Fruit fly (Drosophila melanogaster) whole organism, pupa: ENCODE data around the gene CG31917.

Experiments used
- CG10348 ChIP-seq: fragments of 200-800 bp; sonication (Bioruptor generic); IDR thresholded peaks from 2 replicates; pipeline ENCODE4 v1.3.6; 2022; ENCODE audit warnings: missing biosample characterization, missing genetic modification characterization
- CG12605 ChIP-seq: fragments of 200-800 bp; sonication (Bioruptor generic); IDR thresholded peaks from 2 replicates; pipeline ENCODE4 v1.3.6; 2022; ENCODE audit warnings: missing biosample characterization, missing genetic modification characterization
- CG13204 ChIP-seq: fragments of 200-800 bp; sonication (Bioruptor generic); optimal IDR thresholded peaks from 2 replicates; lab custom pipeline; 2018; ENCODE audit warnings: missing biosample characterization, mild to moderate bottlenecking, missing genetic modification characterization, moderate library complexity
- CG14655 ChIP-seq: fragments of 200-800 bp; sonication (Bioruptor generic); optimal IDR thresholded peaks from 3 replicates; lab custom pipeline; 2017; ENCODE audit warnings: mild to moderate bottlenecking, missing biosample characterization, missing genetic modification reagents, missing genetic modification characterization
- CG15710 ChIP-seq: fragments of 200-800 bp; sonication (Bioruptor generic); optimal IDR thresholded peaks from 2 replicates; lab custom pipeline; 2018; ENCODE audit warnings: missing biosample characterization, mild to moderate bottlenecking, missing genetic modification characterization, moderate library complexity
- CG17806 ChIP-seq: fragments of 200-800 bp; sonication (Bioruptor generic); optimal IDR thresholded peaks from 2 replicates; lab custom pipeline; 2018; ENCODE audit warnings: missing biosample characterization, mild to moderate bottlenecking, missing genetic modification characterization, moderate library complexity
- CG32121 ChIP-seq: fragments of 200-800 bp; sonication (Bioruptor generic); IDR thresholded peaks from 2 replicates; pipeline ENCODE4 v1.3.6; 2022; ENCODE audit warnings: missing biosample characterization, missing genetic modification characterization
- CG34367 ChIP-seq: fragments of 200-800 bp; sonication (Bioruptor generic); optimal IDR thresholded peaks from 2 replicates; lab custom pipeline; 2018; ENCODE audit warnings: missing biosample characterization, mild to moderate bottlenecking, missing genetic modification characterization
- CG4496 ChIP-seq: fragments of 200-800 bp; sonication (Bioruptor generic); IDR thresholded peaks from 3 replicates; pipeline ENCODE4 v1.3.6; 2022; ENCODE audit warnings: missing biosample characterization, missing genetic modification characterization
- CG8159 ChIP-seq: fragments of 200-800 bp; sonication (Bioruptor generic); optimal IDR thresholded peaks from 3 replicates; lab custom pipeline; 2018; ENCODE audit warnings: missing biosample characterization, mild to moderate bottlenecking, missing genetic modification characterization, moderate library complexity
- CG8301 ChIP-seq: fragments of 200-800 bp; sonication (Bioruptor generic); optimal IDR thresholded peaks from 2 replicates; lab custom pipeline; 2018; ENCODE audit warnings: missing biosample characterization, mild to moderate bottlenecking, missing genetic modification characterization
- CG9948 ChIP-seq: fragments of 200-800 bp; sonication (Bioruptor generic); optimal IDR thresholded peaks from 2 replicates; lab custom pipeline; 2018; ENCODE audit warnings: missing biosample characterization, mild to moderate bottlenecking, missing genetic modification characterization, moderate library complexity
- D1 ChIP-seq: fragments of 200-800 bp; sonication (Bioruptor generic); optimal IDR thresholded peaks from 2 replicates; lab custom pipeline; 2018; ENCODE audit warnings: missing biosample characterization, mild to moderate bottlenecking, missing genetic modification characterization, moderate library complexity
- EcR ChIP-seq: fragments of 200-800 bp; sonication (Bioruptor generic); optimal IDR thresholded peaks from 3 replicates; lab custom pipeline; 2019; ENCODE audit warnings: missing biosample characterization, missing genetic modification characterization, mild to moderate bottlenecking, moderate library complexity, missing genetic modification reagents
- Ets98B ChIP-seq: fragments of 200-800 bp; sonication (Bioruptor generic); IDR thresholded peaks from 2 replicates; pipeline ENCODE4 v1.3.6; 2022; ENCODE audit warnings: missing biosample characterization, missing genetic modification characterization
- Pif1A ChIP-seq: fragments of 200-800 bp; sonication (Bioruptor generic); optimal IDR thresholded peaks from 3 replicates; lab custom pipeline; 2016; ENCODE audit warnings: missing biosample characterization, missing genetic modification characterization
- Pif1B ChIP-seq: fragments of 200-800 bp; sonication (Bioruptor generic); optimal IDR thresholded peaks from 3 replicates; lab custom pipeline; 2016; ENCODE audit warnings: missing biosample characterization, missing genetic modification characterization
- Snoo ChIP-seq: fragments of 200-800 bp; sonication (Bioruptor generic); optimal IDR thresholded peaks from 3 replicates; lab custom pipeline; 2017; ENCODE audit warnings: missing biosample characterization, mild to moderate bottlenecking, missing genetic modification characterization, inconsistent platforms
- fd96Ca ChIP-seq: fragments of 200-800 bp; sonication (Bioruptor generic); IDR thresholded peaks from 3 replicates; pipeline ENCODE4 v1.3.6; 2022; ENCODE audit warnings: missing biosample characterization, missing genetic modification characterization
- gl ChIP-seq: fragments of 200-800 bp; sonication (Bioruptor generic); optimal IDR thresholded peaks from 2 replicates; lab custom pipeline; 2018; ENCODE audit warnings: missing biosample characterization, mild to moderate bottlenecking, missing genetic modification characterization
- rn ChIP-seq: fragments of 200-800 bp; sonication (Bioruptor generic); IDR thresholded peaks from 2 replicates; pipeline ENCODE4 v1.3.6; 2022; ENCODE audit warnings: missing biosample characterization, missing genetic modification characterization

The CG31917 gene

dm6 chr2L:5052367-5052914 lies 41.8 kb upstream of the CG31917 start, which contains the start of gene senju:
Gene senju, plus strand, starts transcription at chr2L:5052843.
- peak; percentile 77 for TF ChIP-seq CG17806 (tag; lab: Kevin White, UChicago)
- peak; percentile 73 for TF ChIP-seq CG12605 (GFP tag; lab: Robert Waterston, UW)
- peak; percentile 71 for TF ChIP-seq CG9948 (tag; lab: Kevin White, UChicago)
- peak; percentile 68 for TF ChIP-seq CG34367 (tag; lab: Kevin White, UChicago)
- TF ChIP-seq Pif1B (GFP tag; lab: Kevin White, UChicago), result peak; percentile 80
- TF ChIP-seq CG10348 (GFP tag; lab: Robert Waterston, UW), result no peak
- TF ChIP-seq EcR (GFP tag; lab: Kevin White, UChicago), result peak; percentile 57
- peak; percentile 89 for TF ChIP-seq fd96Ca (GFP tag; lab: Robert Waterston, UW)
- no peak for TF ChIP-seq CG14655 (GFP tag; lab: Kevin White, UChicago)
- peak; percentile 80 for TF ChIP-seq Snoo
- TF ChIP-seq CG32121 (GFP tag; lab: Robert Waterston, UW), result peak; percentile 79
- peak; percentile 77 for TF ChIP-seq CG15710 (tag; lab: Kevin White, UChicago)
- TF ChIP-seq CG8159, result peak; percentile 74
- peak; percentile 65 for TF ChIP-seq gl (tag; lab: Kevin White, UChicago)
- TF ChIP-seq Ets98B (GFP tag; lab: Robert Waterston, UW), result peak; percentile 87
- TF ChIP-seq CG8301 (tag; lab: Kevin White, UChicago), result peak; percentile 79
- TF ChIP-seq rn (GFP tag; lab: Robert Waterston, UW), result peak; percentile 58; the same call in 1 of the 2 replicates
- peak; percentile 89 for TF ChIP-seq Pif1A (GFP tag; lab: Kevin White, UChicago)
- TF ChIP-seq CG4496 (GFP tag; lab: Robert Waterston, UW), result peak; percentile 89
- no peak for TF ChIP-seq CG13204 (GFP tag; lab: Kevin White, UChicago)
- TF ChIP-seq D1 (tag; lab: Kevin White, UChicago), result no peak
- TF ChIP-seq, all 21 proteins: peak for 17

- TF ChIP-seq CG15710 (tag; lab: Kevin White, UChicago) (no peak), rn (GFP tag; lab: Robert Waterston, UW) (no peak), Ets98B (GFP tag; lab: Robert Waterston, UW) (no peak), CG10348 (GFP tag; lab: Robert Waterston, UW) (no peak), CG8301 (tag; lab: Kevin White, UChicago) (no peak)
These were observed 40.2 kb upstream of the CG31917 start, which contains the start of gene CG9121 for dm6 chr2L:5050825-5051224. Gene CG9121, minus strand, starts transcription at chr2L:5051062.

- TF ChIP-seq CG8301 (tag; lab: Kevin White, UChicago) (peak; percentile 23), EcR (GFP tag; lab: Kevin White, UChicago) (peak; percentile 51), CG32121 (GFP tag; lab: Robert Waterston, UW) (no peak), Pif1B (GFP tag; lab: Kevin White, UChicago) (peak; percentile 14), CG10348 (GFP tag; lab: Robert Waterston, UW) (no peak), CG4496 (GFP tag; lab: Robert Waterston, UW) (peak; percentile 50; the same call in 1 of the 3 replicates)
These were observed 39.3 kb upstream of the CG31917 start for dm6 chr2L:5049974-5050373.

- TF ChIP-seq CG14655 (GFP tag; lab: Kevin White, UChicago) (no peak), CG8301 (tag; lab: Kevin White, UChicago) (no peak), Pif1A (GFP tag; lab: Kevin White, UChicago) (no peak), CG34367 (tag; lab: Kevin White, UChicago) (no peak), CG10348 (GFP tag; lab: Robert Waterston, UW) (no peak), CG13204 (GFP tag; lab: Kevin White, UChicago) (no peak), D1 (tag; lab: Kevin White, UChicago) (no peak), CG17806 (tag; lab: Kevin White, UChicago) (no peak), CG32121 (GFP tag; lab: Robert Waterston, UW) (no peak), Ets98B (GFP tag; lab: Robert Waterston, UW) (no peak), CG8159 (no peak), CG9948 (tag; lab: Kevin White, UChicago) (no peak), EcR (GFP tag; lab: Kevin White, UChicago) (no peak), rn (GFP tag; lab: Robert Waterston, UW) (no peak), Pif1B (GFP tag; lab: Kevin White, UChicago) (no peak), gl (tag; lab: Kevin White, UChicago) (no peak)
- TF ChIP-seq, all 21 proteins: peak for 0
These were observed 35.6 kb upstream of the CG31917 start for dm6 chr2L:5046261-5046660.

- TF ChIP-seq CG10348 (GFP tag; lab: Robert Waterston, UW) (peak; percentile 25; the same call in 1 of the 2 replicates), CG4496 (GFP tag; lab: Robert Waterston, UW) (peak; percentile 53), EcR (GFP tag; lab: Kevin White, UChicago) (peak; percentile 97), Snoo (peak; percentile 42), D1 (tag; lab: Kevin White, UChicago) (no peak), CG8301 (tag; lab: Kevin White, UChicago) (peak; percentile 23), CG32121 (GFP tag; lab: Robert Waterston, UW) (peak; percentile 41; the same call in 1 of the 2 replicates), CG8159 (peak; percentile 0), gl (tag; lab: Kevin White, UChicago) (no peak), CG14655 (GFP tag; lab: Kevin White, UChicago) (peak; percentile 57), fd96Ca (GFP tag; lab: Robert Waterston, UW) (peak; percentile 69; the same call in 2 of the 3 replicates), CG9948 (tag; lab: Kevin White, UChicago) (peak; percentile 9), CG13204 (GFP tag; lab: Kevin White, UChicago) (peak; percentile 25), CG17806 (tag; lab: Kevin White, UChicago) (peak; percentile 3), rn (GFP tag; lab: Robert Waterston, UW) (no peak), CG34367 (tag; lab: Kevin White, UChicago) (peak; percentile 5), Pif1A (GFP tag; lab: Kevin White, UChicago) (peak; percentile 52), Ets98B (GFP tag; lab: Robert Waterston, UW) (peak; percentile 55), Pif1B (GFP tag; lab: Kevin White, UChicago) (peak; percentile 57), CG12605 (GFP tag; lab: Robert Waterston, UW) (0 out of 2 replicates have a peak, but pooled peaks have one; percentile 25), CG15710 (tag; lab: Kevin White, UChicago) (peak; percentile 10)
These were observed 34.4 kb upstream of the CG31917 start for dm6 chr2L:5044892-5045619.
